Worm (Caenorhabditis elegans) whole organism, L2 larva: Measurements from ENCODE around the gene F43G6.4.

Experiments
- lin-11 ChIP-seq: fragments of 150-350 bp; sonication (generic microtip); optimal IDR thresholded peaks from 2 replicates; lab custom pipeline; 2014; ENCODE audit warnings: missing biosample characterization, missing genetic modification characterization, inconsistent platforms, mixed read lengths
- mdl-1 ChIP-seq, 2 experiments: fragments of 150-350 bp in 1 of 2; sonication (generic microtip) in 1 of 2; optimal IDR thresholded peaks; 2 replicates each; lab custom pipeline; 2017; ENCODE audit warnings: missing biosample characterization in 2 of 2, missing genetic modification characterization in 2 of 2
- nhr-12 ChIP-seq: fragments of 150-350 bp; optimal IDR thresholded peaks from 2 replicates; lab custom pipeline; 2014; ENCODE audit warnings: missing biosample characterization, missing genetic modification characterization
- nhr-6 ChIP-seq: fragments of 150-350 bp; optimal IDR thresholded peaks from 2 replicates; lab custom pipeline; 2014; ENCODE audit warnings: missing biosample characterization, missing genetic modification characterization
- nhr-77 ChIP-seq: fragments of 150-350 bp; optimal IDR thresholded peaks from 2 replicates; lab custom pipeline; 2014; ENCODE audit warnings: missing biosample characterization, missing genetic modification characterization
- unc-39 ChIP-seq: fragments of 150-350 bp; optimal IDR thresholded peaks from 2 replicates; lab custom pipeline; 2014; ENCODE audit warnings: missing biosample characterization, missing genetic modification characterization
- ztf-4 ChIP-seq: fragments of 150-350 bp; optimal IDR thresholded peaks from 2 replicates; lab custom pipeline; 2014; ENCODE audit warnings: missing biosample characterization, missing genetic modification characterization

- TF ChIP-seq unc-39 (no peak), nhr-77 (no peak), mdl-1 (tag; optimal IDR thresholded peaks at IDR 0.05; lab: Kevin White, UChicago) (no peak), lin-11 (tag; lab: Kevin White, UChicago) (no peak), ztf-4 (tag; lab: Kevin White, UChicago) (no peak), nhr-12 (no peak), nhr-6 (tag; lab: Kevin White, UChicago) (no peak)
Measured at ce11 chrII:11842766-11843165, 52.2 kb downstream of the F43G6.4 start.
